Fruit fly (Drosophila melanogaster) whole organism, embryonic: ENCODE results near the gene CG5892.

Experiments
- Aef1 ChIP-seq: fragments of 200-800 bp; sonication (Bioruptor generic); IDR thresholded peaks from 3 replicates; pipeline ENCODE4 v1.3.6; 2022; ENCODE audit warnings: missing biosample characterization, missing genetic modification characterization
- B-H2 ChIP-seq: fragments of 200-800 bp; sonication (Bioruptor generic); optimal IDR thresholded peaks from 2 replicates; lab custom pipeline; 2018; ENCODE audit warnings: missing biosample characterization, mild to moderate bottlenecking, missing genetic modification characterization
- CG10209 ChIP-seq: fragments of 200-800 bp; sonication (Bioruptor generic); optimal IDR thresholded peaks from 3 replicates; lab custom pipeline; 2017; ENCODE audit warnings: missing biosample characterization, mild to moderate bottlenecking, missing genetic modification characterization, missing genetic modification reagents
- CG10274 ChIP-seq: fragments of 200-800 bp; sonication (Bioruptor generic); optimal IDR thresholded peaks from 3 replicates; lab custom pipeline; 2017; ENCODE audit warnings: missing biosample characterization, mild to moderate bottlenecking, missing genetic modification characterization
- CG10959 ChIP-seq: fragments of 200-800 bp; sonication (Bioruptor generic); IDR thresholded peaks from 2 replicates; pipeline ENCODE4 v1.3.6; 2022; ENCODE audit warnings: missing biosample characterization, missing genetic modification characterization
- CG11560 ChIP-seq: fragments of 200-800 bp; sonication (Bioruptor generic); IDR thresholded peaks from 3 replicates; pipeline ENCODE4 v1.3.6; 2022; ENCODE audit warnings: missing biosample characterization, missing genetic modification characterization
- CG12219 ChIP-seq: fragments of 200-800 bp; sonication (Bioruptor generic); optimal IDR thresholded peaks from 3 replicates; lab custom pipeline; 2018; ENCODE audit warnings: missing biosample characterization, mild to moderate bottlenecking, missing genetic modification characterization
- CG12942 ChIP-seq: fragments of 200-800 bp; sonication (Bioruptor generic); optimal IDR thresholded peaks from 3 replicates; lab custom pipeline; 2016; ENCODE audit warnings: missing biosample characterization, missing genetic modification characterization
- CG13894 ChIP-seq: fragments of 200-800 bp; sonication (Bioruptor generic); optimal IDR thresholded peaks from 3 replicates; lab custom pipeline; 2018; ENCODE audit warnings: missing biosample characterization, mild to moderate bottlenecking, missing genetic modification characterization, moderate library complexity
- CG14965 ChIP-seq: fragments of 200-800 bp; sonication (Bioruptor generic); optimal IDR thresholded peaks from 2 replicates; lab custom pipeline; 2016; ENCODE audit warnings: missing biosample characterization, missing genetic modification characterization, borderline replicate concordance
- CG1647 ChIP-seq: fragments of 200-800 bp; sonication (Bioruptor generic); optimal IDR thresholded peaks from 3 replicates; lab custom pipeline; 2016; ENCODE audit warnings: missing biosample characterization, missing genetic modification characterization
- CG17802 ChIP-seq: fragments of 200-800 bp; sonication (Bioruptor generic); optimal IDR thresholded peaks from 2 replicates; lab custom pipeline; 2018; ENCODE audit warnings: missing biosample characterization, mild to moderate bottlenecking, missing genetic modification characterization, moderate library complexity
- CG17829 ChIP-seq: fragments of 200-800 bp; optimal IDR thresholded peaks from 2 replicates; lab custom pipeline; 2019; ENCODE audit warnings: missing biosample characterization, mild to moderate bottlenecking, missing genetic modification characterization, moderate library complexity
- CG2202 ChIP-seq: fragments of 200-800 bp; sonication (Bioruptor generic); optimal IDR thresholded peaks from 2 replicates; lab custom pipeline; 2018; ENCODE audit warnings: missing biosample characterization, mild to moderate bottlenecking, missing genetic modification characterization
- CG30431 ChIP-seq: fragments of 200-800 bp; sonication (Bioruptor generic); optimal IDR thresholded peaks from 2 replicates; lab custom pipeline; 2017; ENCODE audit warnings: missing biosample characterization, missing genetic modification characterization
- CG31441 ChIP-seq: fragments of 200-800 bp; sonication (Bioruptor generic); IDR thresholded peaks from 2 replicates; pipeline ENCODE4 v1.3.6; 2022; ENCODE audit warnings: missing biosample characterization, missing genetic modification characterization
- CG32532 ChIP-seq: fragments of 200-800 bp; sonication (Bioruptor generic); IDR thresholded peaks from 2 replicates; pipeline ENCODE4 v1.3.6; 2022; ENCODE audit warnings: missing biosample characterization, missing genetic modification characterization
- CG32767 ChIP-seq: fragments of 200-800 bp; sonication (Bioruptor generic); IDR thresholded peaks from 2 replicates; pipeline ENCODE4 v1.3.6; 2022; ENCODE audit warnings: missing biosample characterization, missing genetic modification characterization
- CG32772 ChIP-seq: fragments of 200-800 bp; sonication (Bioruptor generic); IDR thresholded peaks from 2 replicates; pipeline ENCODE4 v1.3.6; 2022; ENCODE audit warnings: missing biosample characterization, missing genetic modification characterization
- CG34376 ChIP-seq: fragments of 200-800 bp; sonication (Bioruptor generic); optimal IDR thresholded peaks from 2 replicates; lab custom pipeline; 2018; ENCODE audit warnings: missing biosample characterization, mild to moderate bottlenecking, missing genetic modification characterization
- CG6689 ChIP-seq: fragments of 200-800 bp; sonication (Bioruptor generic); IDR thresholded peaks from 2 replicates; pipeline ENCODE4 v1.3.6; 2022; ENCODE audit warnings: missing biosample characterization, missing genetic modification characterization
- CG6854 ChIP-seq: fragments of 200-800 bp; sonication (Bioruptor generic); optimal IDR thresholded peaks from 3 replicates; lab custom pipeline; 2017; ENCODE audit warnings: missing biosample characterization, mild to moderate bottlenecking, missing genetic modification characterization
- CG9727 ChIP-seq: fragments of 200-800 bp; sonication (Bioruptor generic); optimal IDR thresholded peaks from 3 replicates; lab custom pipeline; 2017; ENCODE audit warnings: missing biosample characterization, mild to moderate bottlenecking, missing genetic modification characterization
- D19B ChIP-seq: fragments of 200-800 bp; sonication (Bioruptor generic); optimal IDR thresholded peaks from 2 replicates; lab custom pipeline; 2017; ENCODE audit warnings: missing biosample characterization, mild to moderate bottlenecking, missing genetic modification characterization
- Deaf1 ChIP-seq: fragments of 200-800 bp; optimal IDR thresholded peaks from 3 replicates; lab custom pipeline; 2019; ENCODE audit warnings: missing biosample characterization, mild to moderate bottlenecking, missing genetic modification characterization, moderate library complexity
- Ets65A ChIP-seq: fragments of 200-800 bp; sonication (Bioruptor generic); peaks from one replicate; lab custom pipeline; 2016; ENCODE audit warnings: missing biosample characterization, missing genetic modification characterization
- Neu2 ChIP-seq: fragments of 200-800 bp; sonication (Bioruptor generic); optimal IDR thresholded peaks from 3 replicates; lab custom pipeline; 2016; ENCODE audit warnings: missing biosample characterization, missing genetic modification characterization, borderline replicate concordance
- Oaz ChIP-seq: fragments of 200-800 bp; sonication (Bioruptor generic); IDR thresholded peaks from 2 replicates; pipeline ENCODE4 v1.3.6; 2022; ENCODE audit warnings: missing biosample characterization, missing genetic modification characterization
- PHDP ChIP-seq: fragments of 200-800 bp; sonication (Bioruptor generic); optimal IDR thresholded peaks from 3 replicates; lab custom pipeline; 2018; ENCODE audit warnings: missing biosample characterization, mild to moderate bottlenecking, missing genetic modification characterization, moderate library complexity
- Rfx ChIP-seq: fragments of 200-800 bp; sonication (Bioruptor generic); IDR thresholded peaks from 2 replicates; pipeline ENCODE4 v1.3.6; 2022; ENCODE audit warnings: missing biosample characterization, missing genetic modification characterization
- Sin3A ChIP-seq: fragments of >200 bp; optimal IDR thresholded peaks from 2 replicates; lab custom pipeline; 2018
- Spps ChIP-seq: fragments of 200-800 bp; sonication (Bioruptor generic); optimal IDR thresholded peaks from 2 replicates; lab custom pipeline; 2018; ENCODE audit warnings: missing biosample characterization, mild to moderate bottlenecking, missing genetic modification characterization
- Ssrp ChIP-seq: fragments of 200-800 bp; sonication (Bioruptor generic); optimal IDR thresholded peaks from 2 replicates; lab custom pipeline; 2018; ENCODE audit warnings: missing biosample characterization, mild to moderate bottlenecking, missing genetic modification characterization, moderate library complexity
- bowl ChIP-seq: fragments of 200-800 bp; sonication (Bioruptor generic); IDR thresholded peaks from 2 replicates; pipeline ENCODE4 v1.3.6; 2022; ENCODE audit warnings: missing biosample characterization, missing genetic modification characterization
- crc ChIP-seq: fragments of 200-800 bp; sonication (Bioruptor generic); optimal IDR thresholded peaks from 2 replicates; lab custom pipeline; 2016; ENCODE audit warnings: missing biosample characterization, missing genetic modification characterization
- cwo ChIP-seq: fragments of 200-800 bp; sonication (Bioruptor generic); optimal IDR thresholded peaks from 3 replicates; lab custom pipeline; 2017; ENCODE audit warnings: missing biosample characterization, missing genetic modification characterization, mild to moderate bottlenecking, moderate library complexity, missing genetic modification reagents
- disco-r ChIP-seq: fragments of 200-800 bp; sonication (Bioruptor generic); optimal IDR thresholded peaks from 2 replicates; lab custom pipeline; 2016; ENCODE audit warnings: missing biosample characterization, missing genetic modification characterization
- exex ChIP-seq: fragments of 200-800 bp; sonication (Bioruptor generic); optimal IDR thresholded peaks from 4 replicates; lab custom pipeline; 2018; ENCODE audit warnings: missing biosample characterization, mild to moderate bottlenecking, missing genetic modification characterization, moderate library complexity
- gem ChIP-seq: fragments of 200-800 bp; sonication (Bioruptor generic); optimal IDR thresholded peaks from 2 replicates; lab custom pipeline; 2019; ENCODE audit warnings: missing biosample characterization, mild to moderate bottlenecking, missing genetic modification characterization, moderate library complexity
- grn ChIP-seq: fragments of 200-800 bp; sonication (Bioruptor generic); optimal IDR thresholded peaks from 3 replicates; lab custom pipeline; 2017; ENCODE audit warnings: missing biosample characterization, missing genetic modification characterization
- hth ChIP-seq: fragments of >200 bp; optimal IDR thresholded peaks from 2 replicates; lab custom pipeline; 2017; ENCODE audit warnings: inconsistent platforms
- insv ChIP-seq, 2 experiments: fragments of 200-800 bp; sonication (Bioruptor generic); optimal IDR thresholded peaks; 3 replicates each; lab custom pipeline; 2016 to 2018; ENCODE audit warnings: missing biosample characterization in 2 of 2, missing genetic modification characterization in 2 of 2
- lab ChIP-seq: fragments of 200-800 bp; sonication (Bioruptor generic); optimal IDR thresholded peaks from 3 replicates; lab custom pipeline; 2017; ENCODE audit warnings: missing biosample characterization, missing genetic modification characterization, mild to moderate bottlenecking, moderate library complexity, missing genetic modification reagents
- mirr ChIP-seq: fragments of 200-800 bp; sonication (Bioruptor generic); optimal IDR thresholded peaks from 3 replicates; lab custom pipeline; 2018; ENCODE audit warnings: missing biosample characterization, mild to moderate bottlenecking, missing genetic modification characterization
- pnt ChIP-seq: fragments of 200-800 bp; sonication (Bioruptor generic); optimal IDR thresholded peaks from 3 replicates; lab custom pipeline; 2016; ENCODE audit warnings: missing biosample characterization, missing genetic modification characterization
- rib ChIP-seq: fragments of 200-800 bp; sonication (Bioruptor generic); IDR thresholded peaks from 2 replicates; pipeline ENCODE4 v1.3.6; 2022; ENCODE audit warnings: missing biosample characterization, missing genetic modification characterization
- sna ChIP-seq: fragments of 200-800 bp; sonication (Bioruptor generic); IDR thresholded peaks from 2 replicates; pipeline ENCODE4 v1.3.6; 2022; ENCODE audit warnings: missing biosample characterization, missing genetic modification characterization; ENCODE audit not compliant: partially characterized antibody
- stwl ChIP-seq: fragments of 200-800 bp; sonication (Bioruptor generic); optimal IDR thresholded peaks from 3 replicates; lab custom pipeline; 2018; ENCODE audit warnings: missing biosample characterization, mild to moderate bottlenecking, missing genetic modification characterization, moderate library complexity
- tio ChIP-seq: fragments of 200-800 bp; sonication (Bioruptor generic); optimal IDR thresholded peaks from 2 replicates; lab custom pipeline; 2017; ENCODE audit warnings: missing biosample characterization, missing genetic modification characterization, inconsistent platforms
- trem ChIP-seq: fragments of 200-800 bp; optimal IDR thresholded peaks from 3 replicates; lab custom pipeline; 2019; ENCODE audit warnings: missing biosample characterization, mild to moderate bottlenecking, missing genetic modification characterization, moderate library complexity
- vnd ChIP-seq: fragments of 200-800 bp; sonication (Bioruptor generic); IDR thresholded peaks from 3 replicates; pipeline ENCODE4 v1.3.6; 2022; ENCODE audit warnings: missing biosample characterization, missing genetic modification characterization; ENCODE audit not compliant: partially characterized antibody

Gene CG5892

dm6 chr3R:21274870-21275269 lies 32.5 kb downstream of the CG5892 start:
- no peak for TF ChIP-seq Neu2 (GFP tag; lab: Kevin White, UChicago)
- TF ChIP-seq CG17829 = no peak
- TF ChIP-seq CG10959 = no peak
- TF ChIP-seq crc (GFP tag; lab: Kevin White, UChicago) = no peak
- TF ChIP-seq PHDP = no peak
- TF ChIP-seq CG10209 (GFP tag; lab: Kevin White, UChicago) = no peak
- TF ChIP-seq insv (GFP tag; optimal IDR thresholded peaks at IDR 0.05; lab: Kevin White, UChicago) = no peak
- no peak for TF ChIP-seq CG14965 (GFP tag; lab: Kevin White, UChicago)

- TF ChIP-seq trem = no peak
- no peak for TF ChIP-seq pnt (GFP tag; lab: Kevin White, UChicago)
- TF ChIP-seq disco-r = no peak
- TF ChIP-seq vnd (GFP tag; lab: Robert Waterston, UW) = peak; percentile 56
- no peak for TF ChIP-seq CG32772 (GFP tag; lab: Robert Waterston, UW)
- TF ChIP-seq CG34376 (GFP tag; lab: Kevin White, UChicago) = peak; percentile 67
- no peak for TF ChIP-seq Spps (tag; lab: Kevin White, UChicago)
- no peak for TF ChIP-seq Ets65A
- TF ChIP-seq Aef1 (GFP tag; lab: Robert Waterston, UW) = no peak
- TF ChIP-seq CG11560 (tag; lab: Robert Waterston, UW) = no peak
- no peak for TF ChIP-seq hth (lab: Kevin White, UChicago)
- no peak for TF ChIP-seq D19B
- peak; percentile 43 for TF ChIP-seq CG10274 (GFP tag; lab: Kevin White, UChicago)
- no peak for TF ChIP-seq rib
- no peak for TF ChIP-seq Oaz
- TF ChIP-seq mirr (GFP tag; lab: Kevin White, UChicago) = peak; percentile 65
- peak; percentile 52 for TF ChIP-seq B-H2 (GFP tag; lab: Kevin White, UChicago)
- TF ChIP-seq Ssrp (tag; lab: Kevin White, UChicago) = no peak
- no peak for TF ChIP-seq CG17829
- TF ChIP-seq CG32532 = peak; percentile 15; the same call in 1 of the 2 replicates
- no peak for TF ChIP-seq CG9727
- no peak for TF ChIP-seq stwl
- no peak for TF ChIP-seq cwo (GFP tag; lab: Kevin White, UChicago)
- TF ChIP-seq Sin3A (lab: Kevin White, UChicago) = no peak
- peak; percentile 55 for TF ChIP-seq CG13894
- no peak for TF ChIP-seq Deaf1
- TF ChIP-seq lab (GFP tag; lab: Kevin White, UChicago) = peak; percentile 12
- no peak for TF ChIP-seq tio (GFP tag; lab: Kevin White, UChicago)
- no peak for TF ChIP-seq CG17802
- no peak for TF ChIP-seq CG12219 (GFP tag; lab: Kevin White, UChicago)
- TF ChIP-seq gem (tag; lab: Kevin White, UChicago) = peak; percentile 73
- no peak for TF ChIP-seq bowl
- TF ChIP-seq CG30431 (GFP tag; lab: Kevin White, UChicago) = no peak
- TF ChIP-seq CG2202 (tag; lab: Kevin White, UChicago) = no peak
- no peak for TF ChIP-seq CG1647
- TF ChIP-seq sna = no peak
- TF ChIP-seq Rfx (GFP tag; lab: Robert Waterston, UW) = no peak; the same call in 1 of the 2 replicates
- no peak for TF ChIP-seq CG32767 (GFP tag; lab: Robert Waterston, UW)
- peak; percentile 100 for TF ChIP-seq exex (tag; lab: Kevin White, UChicago)
- TF ChIP-seq CG6854 (GFP tag; lab: Kevin White, UChicago) = no peak
- no peak for TF ChIP-seq CG31441 (GFP tag; lab: Robert Waterston, UW)
- peak; percentile 92 for TF ChIP-seq grn (GFP tag; lab: Kevin White, UChicago)
- no peak for TF ChIP-seq CG6689 (GFP tag; lab: Robert Waterston, UW)
- TF ChIP-seq CG12942 = no peak
These were observed 33.7 kb downstream of the CG5892 start, which contains the start of gene CG3301 for dm6 chr3R:21276111-21276510. TSS of gene CG3301 (minus strand) at chr3R:21276249.
